Fruit fly (Drosophila melanogaster): Measurements from ENCODE around the gene CCAP.

DNA sequence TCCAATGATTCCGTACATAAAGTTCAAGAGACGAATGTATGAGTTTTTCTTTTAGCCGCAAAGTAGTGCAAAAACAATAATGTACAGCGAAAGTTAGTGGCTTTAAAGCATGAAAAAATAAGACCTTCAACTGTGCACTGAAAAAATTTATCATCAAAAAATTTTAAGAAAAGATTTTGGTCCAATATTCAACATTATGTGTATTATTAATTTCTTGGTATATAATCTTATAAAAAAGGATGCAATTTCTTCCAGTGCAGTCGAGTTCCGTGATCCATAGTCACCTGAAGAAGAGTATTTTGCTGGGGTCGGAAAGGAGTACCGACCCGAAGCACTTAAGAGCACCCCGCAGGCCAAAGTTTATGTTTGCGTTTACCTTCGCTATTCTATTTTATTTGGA is 33.3 kb downstream of the CCAP start:
- no peak for TF ChIP-seq ey (GFP tag; optimal IDR thresholded peaks at IDR 0.05)
- no peak for TF ChIP-seq dl (GFP tag; optimal IDR thresholded peaks at IDR 0.05; ENCODE audit: insufficient read depth in 1 of 2, partially characterized antibody in 2 of 2)
- TF ChIP-seq woc (GFP tag; optimal IDR thresholded peaks at IDR 0.05): no peak
- TF ChIP-seq br (GFP tag; optimal IDR thresholded peaks at IDR 0.05): no peak
- no peak for TF ChIP-seq usp (GFP tag; optimal IDR thresholded peaks at IDR 0.05)
- TF ChIP-seq sv (GFP tag; optimal IDR thresholded peaks at IDR 0.05): no peak
- no peak for TF ChIP-seq pan (optimal IDR thresholded peaks at IDR 0.05)
- no peak for TF ChIP-seq Sp1 (GFP tag; optimal IDR thresholded peaks at IDR 0.05)
- no peak for TF ChIP-seq Mio (GFP tag; optimal IDR thresholded peaks at IDR 0.05)
